Fruit fly (Drosophila melanogaster): ENCODE measurements around the gene Dpm1.
A peak's percentile ranks its signal among the peaks of the same experiment; 100 is the strongest.

DNA sequence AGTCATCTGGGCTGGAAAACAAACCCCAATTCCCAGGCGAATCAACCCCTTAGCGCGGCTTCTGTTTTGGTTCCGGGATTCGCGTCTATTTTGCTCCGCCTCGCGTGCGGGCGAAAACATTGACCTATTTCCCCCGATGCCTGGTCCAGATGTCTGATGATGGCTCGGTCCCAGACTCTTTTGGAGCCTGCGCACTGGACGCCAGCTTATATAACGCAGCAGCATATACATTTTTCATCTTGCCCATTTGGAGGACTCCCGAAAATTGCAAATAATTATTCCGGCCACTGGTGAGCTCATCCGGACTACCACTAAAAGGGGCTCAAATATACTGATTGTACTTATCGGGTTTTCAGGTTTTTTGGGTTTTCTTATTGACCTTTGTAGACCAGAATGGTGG is 10.1 kb downstream of the Dpm1 start:
- TF ChIP-seq Mio (GFP tag; optimal IDR thresholded peaks at IDR 0.05) (no peak), psq (GFP tag; optimal IDR thresholded peaks at IDR 0.05) (peak; percentile 34), Vsx2 (GFP tag; optimal IDR thresholded peaks at IDR 0.05; ENCODE audit: partially characterized antibody) (no peak), fru (GFP tag; optimal IDR thresholded peaks at IDR 0.05) (no peak), Dfd (GFP tag; optimal IDR thresholded peaks at IDR 0.05) (no peak), ey (GFP tag; optimal IDR thresholded peaks at IDR 0.05) (no peak), Hr78 (GFP tag; optimal IDR thresholded peaks at IDR 0.05) (no peak), CG32264 (GFP tag; optimal IDR thresholded peaks at IDR 0.05) (no peak), N (GFP tag; optimal IDR thresholded peaks at IDR 0.05) (no peak), Dif (GFP tag; optimal IDR thresholded peaks at IDR 0.05; ENCODE audit: partially characterized antibody) (no peak)

Data from whole organism, wandering third instar larva.